Fruit fly (Drosophila melanogaster): ENCODE data around the gene poe.
A peak's percentile ranks its signal among the peaks of the same experiment; 100 is the strongest.

Gene poe

dm6 chr2L:8082692-8083412 is 11.4 kb upstream of the poe start, which contains the start of gene Mcr (continued):
- TF ChIP-seq z (GFP tag; IDR thresholded peaks at IDR 0.05): no peak
- peak; percentile 62 for TF ChIP-seq CG12659 (GFP tag; optimal IDR thresholded peaks at IDR 0.05)
- TF ChIP-seq CG10267 (tag; optimal IDR thresholded peaks at IDR 0.05): peak; percentile 93
- TF ChIP-seq CG3407 (GFP tag; optimal IDR thresholded peaks at IDR 0.05): no peak
- TF ChIP-seq grau (tag; optimal IDR thresholded peaks at IDR 0.05): peak; percentile 7
- peak; percentile 67 for TF ChIP-seq CG16813 (GFP tag; IDR thresholded peaks at IDR 0.05; ENCODE audit: partially characterized antibody)
- peak; percentile 21 for TF ChIP-seq gcm2 (GFP tag; optimal IDR thresholded peaks at IDR 0.05)
- TF ChIP-seq pho (GFP tag; optimal IDR thresholded peaks at IDR 0.05): no peak
- TF ChIP-seq CG15514 (GFP tag; optimal IDR thresholded peaks at IDR 0.05): no peak
- no peak for TF ChIP-seq CG17186 (GFP tag; optimal IDR thresholded peaks at IDR 0.05)
- peak; percentile 31 for TF ChIP-seq CG12391 (tag; optimal IDR thresholded peaks at IDR 0.05)
- TF ChIP-seq pita (GFP tag; optimal IDR thresholded peaks at IDR 0.05): no peak
- TF ChIP-seq zf30C (GFP tag; optimal IDR thresholded peaks at IDR 0.05): no peak
- TF ChIP-seq Dbx (GFP tag; IDR thresholded peaks at IDR 0.05): no peak
- TF ChIP-seq disco-r (GFP tag; optimal IDR thresholded peaks at IDR 0.05): no peak
- peak; percentile 33 for TF ChIP-seq Xbp1 (GFP tag; optimal IDR thresholded peaks at IDR 0.05)
- TF ChIP-seq CG7786 (GFP tag; optimal IDR thresholded peaks at IDR 0.05): peak; percentile 11
- TF ChIP-seq ftz-f1 (GFP tag; optimal IDR thresholded peaks at IDR 0.05): no peak
- TF ChIP-seq sens-2 (GFP tag; IDR thresholded peaks at IDR 0.05): no peak
- TF ChIP-seq CG4360 (GFP tag; IDR thresholded peaks at IDR 0.05): peak; percentile 68
- no peak for TF ChIP-seq NFAT (GFP tag; IDR thresholded peaks at IDR 0.05)
- no peak for TF ChIP-seq CG7987 (GFP tag; optimal IDR thresholded peaks at IDR 0.05)
- TF ChIP-seq CG17802 (tag; optimal IDR thresholded peaks at IDR 0.05): no peak
- TF ChIP-seq CG4820 (GFP tag; optimal IDR thresholded peaks at IDR 0.05): peak; percentile 6
- TF ChIP-seq phol (tag; optimal IDR thresholded peaks at IDR 0.05): peak; percentile 50
- TF ChIP-seq CG12104 (GFP tag; optimal IDR thresholded peaks at IDR 0.05): peak; percentile 26
- TF ChIP-seq dpn (GFP tag; optimal IDR thresholded peaks at IDR 0.05): peak in 1 of 2 experiments; percentile 41
- TF ChIP-seq Xrp1 (GFP tag; IDR thresholded peaks at IDR 0.05): no peak
- TF ChIP-seq unc-4 (GFP tag; IDR thresholded peaks at IDR 0.05; ENCODE audit: partially characterized antibody): peak; percentile 57
- no peak for TF ChIP-seq CG2202 (tag; optimal IDR thresholded peaks at IDR 0.05)
- TF ChIP-seq kah (GFP tag; optimal IDR thresholded peaks at IDR 0.05): no peak
- peak; percentile 2 for TF ChIP-seq CG4854 (GFP tag; optimal IDR thresholded peaks at IDR 0.05)
- peak; percentile 68 for TF ChIP-seq Med (GFP tag)
- TF ChIP-seq CG10321 (GFP tag; IDR thresholded peaks at IDR 0.05): peak; percentile 53; the same call in 1 of the 2 replicates
- TF ChIP-seq Atf6 (GFP tag; IDR thresholded peaks at IDR 0.05): no peak
- TF ChIP-seq D19B (GFP tag; optimal IDR thresholded peaks at IDR 0.05): no peak
- no peak for TF ChIP-seq run (tag; optimal IDR thresholded peaks at IDR 0.05)
- no peak for TF ChIP-seq abd-A (tag; optimal IDR thresholded peaks at IDR 0.05)
- TF ChIP-seq CG7928 (GFP tag; optimal IDR thresholded peaks at IDR 0.05): no peak
- no peak for TF ChIP-seq schlank (tag; optimal IDR thresholded peaks at IDR 0.05)
- no peak for TF ChIP-seq ind (GFP tag; optimal IDR thresholded peaks at IDR 0.05)
- TF ChIP-seq CG8944 (GFP tag; optimal IDR thresholded peaks at IDR 0.05): no peak
- TF ChIP-seq crp (GFP tag; optimal IDR thresholded peaks at IDR 0.05): peak in 1 of 2 experiments; percentile 21
- peak; percentile 48; the same call in 1 of the 3 replicates for TF ChIP-seq knrl (GFP tag; IDR thresholded peaks at IDR 0.05; ENCODE audit: partially characterized antibody)
- TF ChIP-seq CG18476 (GFP tag; optimal IDR thresholded peaks at IDR 0.05): peak; percentile 38
- peak; percentile 61 for TF ChIP-seq Scr (GFP tag; IDR thresholded peaks at IDR 0.05; ENCODE audit: partially characterized antibody)
- TF ChIP-seq Rfx (GFP tag; IDR thresholded peaks at IDR 0.05): peak; percentile 64
- TF ChIP-seq hbn (GFP tag; IDR thresholded peaks at IDR 0.05; ENCODE audit: partially characterized antibody): peak; percentile 23; the same call in 1 of the 2 replicates
- TF ChIP-seq CG33557 (GFP tag; optimal IDR thresholded peaks at IDR 0.05): no peak
